Worm (Caenorhabditis elegans): ENCODE measurements around the gene R155.5.

R155.5 gene

ce11 chrIII:1937879-1938438, 32.4 kb downstream of the R155.5 start:
- TF ChIP-seq nhr-11 (tag; optimal IDR thresholded peaks at IDR 0.05) (no peak), unc-39 (tag; optimal IDR thresholded peaks at IDR 0.05) (no peak), mbf-1 (tag; optimal IDR thresholded peaks at IDR 0.05) (no peak), lin-13 (GFP tag; optimal IDR thresholded peaks at IDR 0.05) (peak; percentile 70), lsy-2 (tag; optimal IDR thresholded peaks at IDR 0.05) (peak in 1 of 2 experiments; percentile 60)

ce11 chrIII:1934141-1934540, 36.2 kb downstream of the R155.5 start:
- TF ChIP-seq blmp-1 (tag; optimal IDR thresholded peaks at IDR 0.05; ENCODE audit: insufficient read depth) (no peak), egl-27 (tag; optimal IDR thresholded peaks at IDR 0.05) (no peak), ama-1 (optimal IDR thresholded peaks at IDR 0.05) (no peak), lin-39 (tag; optimal IDR thresholded peaks at IDR 0.05) (no peak), ceh-82 (tag; optimal IDR thresholded peaks at IDR 0.05) (no peak), elt-1 (tag; optimal IDR thresholded peaks at IDR 0.05) (no peak), unc-39 (tag; optimal IDR thresholded peaks at IDR 0.05) (no peak), nhr-10 (tag; optimal IDR thresholded peaks at IDR 0.05) (no peak), sma-9 (GFP tag; optimal IDR thresholded peaks at IDR 0.05) (no peak), sma-9 (tag; optimal IDR thresholded peaks at IDR 0.05) (no peak), ztf-1 (GFP tag; conservative IDR thresholded peaks at IDR 0.05) (no peak), ceh-16 (tag; optimal IDR thresholded peaks at IDR 0.05) (no peak), nhr-237 (tag; optimal IDR thresholded peaks at IDR 0.05) (no peak), nhr-12 (tag; optimal IDR thresholded peaks at IDR 0.05) (no peak), elt-3 (tag; optimal IDR thresholded peaks at IDR 0.05) (no peak), alr-1 (tag; optimal IDR thresholded peaks at IDR 0.05) (no peak), crh-2 (tag; optimal IDR thresholded peaks at IDR 0.05) (no peak), nhr-6 (tag; optimal IDR thresholded peaks at IDR 0.05) (no peak), F13H6.1 (tag; optimal IDR thresholded peaks at IDR 0.05) (no peak), ZK546.5 (tag; optimal IDR thresholded peaks at IDR 0.05) (no peak)

- no peak for TF ChIP-seq sem-4 (tag; optimal IDR thresholded peaks at IDR 0.05)
- no peak for TF ChIP-seq peb-1 (tag; optimal IDR thresholded peaks at IDR 0.05)
- TF ChIP-seq lin-11 (tag; optimal IDR thresholded peaks at IDR 0.05) = no peak
- TF ChIP-seq mab-5 (tag; optimal IDR thresholded peaks at IDR 0.05) = no peak
- TF ChIP-seq dmd-4 (tag; optimal IDR thresholded peaks at IDR 0.05) = no peak
- no peak for TF ChIP-seq alr-1 (tag; optimal IDR thresholded peaks at IDR 0.05)
- no peak for TF ChIP-seq nhr-6 (tag; optimal IDR thresholded peaks at IDR 0.05)
- TF ChIP-seq mdl-1 (tag; optimal IDR thresholded peaks at IDR 0.05) = no peak
- TF ChIP-seq nhr-77 (tag; optimal IDR thresholded peaks at IDR 0.05) = no peak
- no peak for TF ChIP-seq unc-55 (GFP tag; optimal IDR thresholded peaks at IDR 0.05)
- no peak for TF ChIP-seq Y55F3AM.14 (GFP tag; optimal IDR thresholded peaks at IDR 0.05)
- TF ChIP-seq ceh-16 (tag; optimal IDR thresholded peaks at IDR 0.05) = no peak
- TF ChIP-seq ZK546.5 (tag; optimal IDR thresholded peaks at IDR 0.05) = no peak
- TF ChIP-seq gmeb-1 (tag; optimal IDR thresholded peaks at IDR 0.05) = no peak
- TF ChIP-seq ceh-82 (tag; optimal IDR thresholded peaks at IDR 0.05) = no peak
- TF ChIP-seq blmp-1 (tag; optimal IDR thresholded peaks at IDR 0.05; ENCODE audit: insufficient read depth) = no peak
- TF ChIP-seq fos-1 (tag; optimal IDR thresholded peaks at IDR 0.05) = no peak
- TF ChIP-seq ztf-4 (tag; optimal IDR thresholded peaks at IDR 0.05) = no peak
These were observed 38.3 kb downstream of the R155.5 start for ce11 chrIII:1932018-1932417.

ce11 chrIII:1931509-1931908, 38.8 kb downstream of the R155.5 start:
- TF ChIP-seq zag-1 (tag; optimal IDR thresholded peaks at IDR 0.05) (no peak), lin-13 (GFP tag; optimal IDR thresholded peaks at IDR 0.05) (peak; percentile 26), dmd-4 (tag; optimal IDR thresholded peaks at IDR 0.05) (no peak), lsy-2 (tag; optimal IDR thresholded peaks at IDR 0.05) (peak in 1 of 2 experiments; percentile 63)

All from whole organism, L2 larva.